Worm (Caenorhabditis elegans): ENCODE data around the gene fat-7.

The fat-7 gene

DNA sequence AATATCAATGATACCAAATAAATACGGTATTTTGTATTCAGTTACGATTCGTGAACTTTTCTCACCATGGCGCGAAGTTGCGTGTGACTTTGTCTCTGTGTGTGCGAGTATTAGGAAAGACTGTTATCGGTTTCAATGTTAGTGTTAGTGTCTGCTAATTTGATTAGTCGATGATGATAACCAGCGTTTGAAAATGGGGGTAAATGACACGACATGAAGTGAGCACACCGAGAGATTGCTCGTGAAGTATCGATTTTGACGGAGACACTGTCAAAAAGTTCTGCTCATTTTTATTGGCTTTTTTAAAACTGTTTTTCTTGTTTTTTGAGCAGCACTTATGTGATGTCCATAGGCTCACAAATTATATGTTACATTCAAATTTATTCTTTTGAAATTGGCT, 45.5 kb upstream of the fat-7 start:
- TF ChIP-seq skn-1 (tag; optimal IDR thresholded peaks at IDR 0.05): peak; percentile 18
- TF ChIP-seq nhr-67 (tag; optimal IDR thresholded peaks at IDR 0.05): no peak
- TF ChIP-seq nhr-237 (tag; optimal IDR thresholded peaks at IDR 0.05): no peak
- TF ChIP-seq ztf-4 (tag; optimal IDR thresholded peaks at IDR 0.05): no peak
- TF ChIP-seq nfya-1 (tag; optimal IDR thresholded peaks at IDR 0.05; ENCODE audit: insufficient read depth): no peak
- TF ChIP-seq ceh-16 (tag; optimal IDR thresholded peaks at IDR 0.05): no peak
- TF ChIP-seq ztf-11 (tag; optimal IDR thresholded peaks at IDR 0.05): no peak
- TF ChIP-seq lsy-12 (tag; optimal IDR thresholded peaks at IDR 0.05): no peak
- TF ChIP-seq lin-15B (tag; optimal IDR thresholded peaks at IDR 0.05): no peak
- TF ChIP-seq nhr-28 (tag; optimal IDR thresholded peaks at IDR 0.05): no peak
- TF ChIP-seq nhr-76 (tag; optimal IDR thresholded peaks at IDR 0.05): no peak
- no peak for TF ChIP-seq R02D3.7 (tag; optimal IDR thresholded peaks at IDR 0.05)
- TF ChIP-seq fkh-2 (tag; optimal IDR thresholded peaks at IDR 0.05): no peak
- TF ChIP-seq fos-1 (tag; optimal IDR thresholded peaks at IDR 0.05): no peak
- TF ChIP-seq ama-1 (optimal IDR thresholded peaks at IDR 0.05): peak; percentile 91
- TF ChIP-seq nhr-23 (tag; optimal IDR thresholded peaks at IDR 0.05): peak; percentile 5
- no peak for TF ChIP-seq ceh-28 (tag; optimal IDR thresholded peaks at IDR 0.05)
- peak; percentile 4 for TF ChIP-seq aly-2 (tag; optimal IDR thresholded peaks at IDR 0.05)
- no peak for TF ChIP-seq tbx-2 (tag; optimal IDR thresholded peaks at IDR 0.05)
- TF ChIP-seq egl-5 (tag; optimal IDR thresholded peaks at IDR 0.05): no peak
- no peak for TF ChIP-seq nhr-25 (tag; optimal IDR thresholded peaks at IDR 0.05)
- peak; percentile 24 for TF ChIP-seq jun-1 (tag; optimal IDR thresholded peaks at IDR 0.05)
- no peak for TF ChIP-seq unc-39 (tag; optimal IDR thresholded peaks at IDR 0.05)
- TF ChIP-seq snpc-4 (tag; optimal IDR thresholded peaks at IDR 0.05): no peak
- TF ChIP-seq elt-2 (tag; optimal IDR thresholded peaks at IDR 0.05): peak; percentile 85
- peak; percentile 19 for TF ChIP-seq nhr-43 (tag; optimal IDR thresholded peaks at IDR 0.05; ENCODE audit: poor library complexity, severe bottlenecking)
- no peak for TF ChIP-seq daf-12 (tag; optimal IDR thresholded peaks at IDR 0.05)
- TF ChIP-seq mdl-1 (tag; optimal IDR thresholded peaks at IDR 0.05): no peak
- no peak for TF ChIP-seq elt-1 (tag; optimal IDR thresholded peaks at IDR 0.05)
- no peak for TF ChIP-seq ceh-82 (tag; optimal IDR thresholded peaks at IDR 0.05)
- no peak for TF ChIP-seq lin-39 (tag; optimal IDR thresholded peaks at IDR 0.05)
- no peak for TF ChIP-seq egl-27 (tag; optimal IDR thresholded peaks at IDR 0.05)
- TF ChIP-seq pha-4 (tag; optimal IDR thresholded peaks at IDR 0.05): peak; percentile 52
- TF ChIP-seq nhr-77 (tag; optimal IDR thresholded peaks at IDR 0.05): no peak
- TF ChIP-seq pqm-1 (tag; optimal IDR thresholded peaks at IDR 0.05): peak; percentile 58
- no peak for TF ChIP-seq sea-2 (GFP tag; optimal IDR thresholded peaks at IDR 0.05)

DNA sequence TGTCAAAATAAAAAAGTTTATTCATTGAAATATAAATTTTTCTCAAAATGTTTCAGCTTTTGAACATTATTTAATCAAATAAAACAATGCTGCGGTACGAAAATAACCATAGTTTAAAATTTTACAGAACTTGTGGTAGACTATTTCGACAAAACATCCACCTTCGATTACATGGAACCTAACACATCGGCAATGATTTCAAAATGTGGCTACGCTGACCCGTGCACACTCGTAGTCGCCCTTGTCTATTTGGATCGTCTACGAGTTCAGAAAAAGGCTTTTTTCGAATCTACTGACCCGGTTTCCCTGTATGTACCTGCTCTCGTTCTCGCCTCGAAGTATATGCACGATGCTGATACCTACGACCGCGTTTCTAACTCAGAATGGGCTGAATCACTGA, 44.1 kb upstream of the fat-7 start:
- no peak for TF ChIP-seq fos-1 (tag; optimal IDR thresholded peaks at IDR 0.05)
- TF ChIP-seq elt-1 (tag; optimal IDR thresholded peaks at IDR 0.05): no peak
- no peak for TF ChIP-seq elt-2 (tag; optimal IDR thresholded peaks at IDR 0.05)
- no peak for TF ChIP-seq ceh-82 (tag; optimal IDR thresholded peaks at IDR 0.05)
- TF ChIP-seq ceh-16 (tag; optimal IDR thresholded peaks at IDR 0.05): no peak
- TF ChIP-seq nfya-1 (tag; optimal IDR thresholded peaks at IDR 0.05; ENCODE audit: insufficient read depth): no peak
- TF ChIP-seq nhr-76 (tag; optimal IDR thresholded peaks at IDR 0.05): no peak
- no peak for TF ChIP-seq fkh-2 (tag; optimal IDR thresholded peaks at IDR 0.05)
- TF ChIP-seq nhr-12 (tag; optimal IDR thresholded peaks at IDR 0.05): no peak
- TF ChIP-seq aly-2 (tag; optimal IDR thresholded peaks at IDR 0.05): no peak
- no peak for TF ChIP-seq egl-27 (tag; optimal IDR thresholded peaks at IDR 0.05)
- TF ChIP-seq sea-2 (GFP tag; optimal IDR thresholded peaks at IDR 0.05): no peak
- TF ChIP-seq mml-1 (tag; optimal IDR thresholded peaks at IDR 0.05): no peak

DNA sequence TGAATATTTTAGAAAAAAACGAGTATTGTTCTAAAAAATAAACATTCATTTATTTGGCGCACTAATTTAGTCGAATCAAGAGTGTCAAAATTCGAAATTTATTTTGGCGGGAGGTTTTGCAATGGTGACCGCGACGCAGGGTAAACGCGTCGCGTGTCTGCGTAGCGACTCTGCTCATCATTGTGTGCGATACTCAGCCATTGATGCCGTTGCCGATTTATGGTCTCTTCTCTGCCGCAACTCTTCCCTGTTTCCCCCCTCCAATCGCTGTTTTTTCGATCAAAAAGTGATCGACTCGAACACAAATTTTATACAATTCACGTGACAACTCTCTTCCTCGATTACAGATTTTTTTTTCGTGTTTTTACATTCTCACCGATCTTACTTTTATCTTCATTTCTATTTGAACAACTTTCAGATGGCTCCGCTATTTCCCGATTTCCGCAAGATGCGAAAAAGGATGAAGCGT, 43.6 kb upstream of the fat-7 start, which contains the start of gene F09G2.2:
Gene F09G2.2 (plus strand): TSS at position 419 of the 469 bp plus-strand sequence.
- peak; percentile 2 for TF ChIP-seq ceh-82 (tag; optimal IDR thresholded peaks at IDR 0.05)
- no peak for TF ChIP-seq nhr-237 (tag; optimal IDR thresholded peaks at IDR 0.05)
- TF ChIP-seq snpc-4 (tag; optimal IDR thresholded peaks at IDR 0.05): peak; percentile 82
- TF ChIP-seq ZK546.5 (tag; optimal IDR thresholded peaks at IDR 0.05): peak; percentile 16
- TF ChIP-seq ceh-28 (tag; optimal IDR thresholded peaks at IDR 0.05): peak; percentile 64
- no peak for TF ChIP-seq aly-2 (tag; optimal IDR thresholded peaks at IDR 0.05)
- no peak for TF ChIP-seq unc-39 (tag; optimal IDR thresholded peaks at IDR 0.05)
- TF ChIP-seq ceh-9 (tag; optimal IDR thresholded peaks at IDR 0.05): no peak
- peak; percentile 89 for TF ChIP-seq pha-4 (tag; optimal IDR thresholded peaks at IDR 0.05)
- TF ChIP-seq lin-15B (tag; optimal IDR thresholded peaks at IDR 0.05): peak; percentile 92
- peak; percentile 8 for TF ChIP-seq fkh-10 (GFP tag; optimal IDR thresholded peaks at IDR 0.05)
- TF ChIP-seq nhr-25 (tag; optimal IDR thresholded peaks at IDR 0.05): peak; percentile 96
- peak; percentile 96 for TF ChIP-seq nhr-23 (tag; optimal IDR thresholded peaks at IDR 0.05)
- peak; percentile 32 for TF ChIP-seq ztf-4 (tag; optimal IDR thresholded peaks at IDR 0.05)
- no peak for TF ChIP-seq mdl-1 (tag; optimal IDR thresholded peaks at IDR 0.05)
- TF ChIP-seq nhr-67 (tag; optimal IDR thresholded peaks at IDR 0.05): no peak
- no peak for TF ChIP-seq daf-12 (tag; optimal IDR thresholded peaks at IDR 0.05)
- no peak for TF ChIP-seq unc-62 (GFP tag; optimal IDR thresholded peaks at IDR 0.05)
- TF ChIP-seq fos-1 (tag; optimal IDR thresholded peaks at IDR 0.05): no peak
- no peak for TF ChIP-seq nhr-77 (tag; optimal IDR thresholded peaks at IDR 0.05)
- TF ChIP-seq eor-1 (tag; optimal IDR thresholded peaks at IDR 0.05): no peak
- TF ChIP-seq pqm-1 (tag; optimal IDR thresholded peaks at IDR 0.05): peak; percentile 75
- no peak for TF ChIP-seq zag-1 (tag; optimal IDR thresholded peaks at IDR 0.05)
- TF ChIP-seq nhr-43 (tag; optimal IDR thresholded peaks at IDR 0.05; ENCODE audit: poor library complexity, severe bottlenecking): peak; percentile 86
- TF ChIP-seq elt-1 (tag; optimal IDR thresholded peaks at IDR 0.05): peak; percentile 59
- no peak for TF ChIP-seq nhr-28 (tag; optimal IDR thresholded peaks at IDR 0.05)
- peak; percentile 95 for TF ChIP-seq nfya-1 (tag; optimal IDR thresholded peaks at IDR 0.05; ENCODE audit: insufficient read depth)
- TF ChIP-seq nhr-11 (tag; optimal IDR thresholded peaks at IDR 0.05): no peak
- no peak for TF ChIP-seq fkh-2 (tag; optimal IDR thresholded peaks at IDR 0.05)
- TF ChIP-seq ama-1 (optimal IDR thresholded peaks at IDR 0.05): peak; percentile 78
- peak; percentile 82 for TF ChIP-seq hmg-11 (tag; optimal IDR thresholded peaks at IDR 0.05)
- peak; percentile 94 for TF ChIP-seq jun-1 (tag; optimal IDR thresholded peaks at IDR 0.05)
- TF ChIP-seq elt-2 (tag; optimal IDR thresholded peaks at IDR 0.05): peak; percentile 89
- peak; percentile 46 for TF ChIP-seq egl-27 (tag; optimal IDR thresholded peaks at IDR 0.05)

All from whole organism, L3 larva.